Fruit fly (Drosophila melanogaster) whole organism, embryonic: ENCODE results near the gene jus.

Experiments
- Ada2b ChIP-seq: fragments of 200-800 bp; sonication (Bioruptor generic); IDR thresholded peaks from 2 replicates; pipeline ENCODE4 v1.3.6; 2022; ENCODE audit warnings: missing biosample characterization, missing genetic modification characterization
- Aef1 ChIP-seq: fragments of 200-800 bp; sonication (Bioruptor generic); IDR thresholded peaks from 3 replicates; pipeline ENCODE4 v1.3.6; 2022; ENCODE audit warnings: missing biosample characterization, missing genetic modification characterization
- CG1024 ChIP-seq: fragments of 200-800 bp; sonication (Bioruptor generic); IDR thresholded peaks from 2 replicates; pipeline ENCODE4 v1.3.6; 2022; ENCODE audit warnings: missing biosample characterization, missing genetic modification characterization
- CG10431 ChIP-seq: fragments of 200-800 bp; sonication (Bioruptor generic); optimal IDR thresholded peaks from 3 replicates; lab custom pipeline; 2018; ENCODE audit warnings: missing biosample characterization, mild to moderate bottlenecking, missing genetic modification characterization
- CG10959 ChIP-seq: fragments of 200-800 bp; sonication (Bioruptor generic); IDR thresholded peaks from 2 replicates; pipeline ENCODE4 v1.3.6; 2022; ENCODE audit warnings: missing biosample characterization, missing genetic modification characterization
- CG14667 ChIP-seq: fragments of 200-800 bp; sonication (Bioruptor generic); IDR thresholded peaks from 2 replicates; pipeline ENCODE4 v1.3.6; 2022; ENCODE audit warnings: missing biosample characterization, missing genetic modification characterization
- CG2120 ChIP-seq: fragments of 200-800 bp; sonication (Bioruptor generic); optimal IDR thresholded peaks from 3 replicates; lab custom pipeline; 2016; ENCODE audit warnings: missing biosample characterization, missing genetic modification characterization
- CG31388 ChIP-seq: fragments of 200-800 bp; sonication (Bioruptor generic); optimal IDR thresholded peaks from 2 replicates; lab custom pipeline; 2016; ENCODE audit warnings: missing biosample characterization, missing genetic modification characterization
- CG31441 ChIP-seq: fragments of 200-800 bp; sonication (Bioruptor generic); IDR thresholded peaks from 2 replicates; pipeline ENCODE4 v1.3.6; 2022; ENCODE audit warnings: missing biosample characterization, missing genetic modification characterization
- CG3163 ChIP-seq: fragments of 200-800 bp; sonication (Bioruptor generic); optimal IDR thresholded peaks from 3 replicates; lab custom pipeline; 2016; ENCODE audit warnings: missing biosample characterization, missing genetic modification characterization
- CG34376 ChIP-seq: fragments of 200-800 bp; sonication (Bioruptor generic); optimal IDR thresholded peaks from 2 replicates; lab custom pipeline; 2018; ENCODE audit warnings: missing biosample characterization, mild to moderate bottlenecking, missing genetic modification characterization
- CG3726 ChIP-seq: fragments of 200-800 bp; sonication (Bioruptor generic); IDR thresholded peaks from 3 replicates; pipeline ENCODE4, ENCODE4 v1.3.6; 2022; ENCODE audit warnings: missing biosample characterization, missing genetic modification characterization
- CG4328 ChIP-seq: fragments of 200-800 bp; sonication (Bioruptor generic); optimal IDR thresholded peaks from 3 replicates; lab custom pipeline; 2017; ENCODE audit warnings: missing biosample characterization, missing genetic modification reagents, missing genetic modification characterization
- CG43689 ChIP-seq: fragments of 200-800 bp; sonication (Bioruptor generic); IDR thresholded peaks from 2 replicates; pipeline ENCODE4 v1.3.6; 2022; ENCODE audit warnings: missing biosample characterization, missing genetic modification characterization
- CG5245 ChIP-seq: fragments of 200-800 bp; sonication (Bioruptor generic); optimal IDR thresholded peaks from 3 replicates; lab custom pipeline; 2016; ENCODE audit warnings: missing biosample characterization, missing genetic modification characterization
- CG5953 ChIP-seq: fragments of 200-800 bp; sonication (Bioruptor generic); IDR thresholded peaks from 2 replicates; pipeline ENCODE4 v1.3.6; 2022; ENCODE audit warnings: missing biosample characterization, missing genetic modification characterization
- CG6254 ChIP-seq: fragments of 200-800 bp; sonication (Bioruptor generic); optimal IDR thresholded peaks from 3 replicates; lab custom pipeline; 2017; ENCODE audit warnings: mild to moderate bottlenecking, missing biosample characterization, missing genetic modification reagents, missing genetic modification characterization
- CG7271 ChIP-seq: fragments of 200-800 bp; sonication (Bioruptor generic); optimal IDR thresholded peaks from 2 replicates; lab custom pipeline; 2018; ENCODE audit warnings: missing biosample characterization, mild to moderate bottlenecking, missing genetic modification characterization, moderate library complexity
- CG7372 ChIP-seq: fragments of 200-800 bp; sonication (Bioruptor generic); IDR thresholded peaks from 2 replicates; pipeline ENCODE4 v1.3.6; 2022; ENCODE audit warnings: missing biosample characterization, missing genetic modification characterization
- CG7839 ChIP-seq: fragments of 200-800 bp; sonication (Bioruptor generic); optimal IDR thresholded peaks from 3 replicates; lab custom pipeline; 2018; ENCODE audit warnings: missing biosample characterization, mild to moderate bottlenecking, missing genetic modification characterization, moderate library complexity
- CG9797 ChIP-seq: fragments of 200-800 bp; sonication (Bioruptor generic); optimal IDR thresholded peaks from 3 replicates; lab custom pipeline; 2018; ENCODE audit warnings: missing biosample characterization, mild to moderate bottlenecking, missing genetic modification characterization
- Dip3 ChIP-seq: fragments of 200-800 bp; sonication (Bioruptor generic); optimal IDR thresholded peaks from 3 replicates; lab custom pipeline; 2016; ENCODE audit warnings: missing biosample characterization, missing genetic modification characterization
- Doc3 ChIP-seq: fragments of 200-800 bp; sonication (Bioruptor generic); IDR thresholded peaks from 3 replicates; pipeline ENCODE4 v1.3.6; 2022; ENCODE audit warnings: missing biosample characterization, missing genetic modification characterization; ENCODE audit not compliant: partially characterized antibody
- Fer3 ChIP-seq: fragments of 200-800 bp; sonication (Bioruptor generic); optimal IDR thresholded peaks from 2 replicates; lab custom pipeline; 2018; ENCODE audit warnings: missing biosample characterization, mild to moderate bottlenecking, missing genetic modification characterization, moderate library complexity
- GATAe ChIP-seq: fragments of 200-800 bp; sonication (Bioruptor generic); conservative IDR thresholded peaks from 2 replicates; pipeline ENCODE4 v1.3.6; 2022; ENCODE audit warnings: missing biosample characterization, missing genetic modification characterization
- Gsc ChIP-seq: fragments of 200-800 bp; sonication (Bioruptor generic); IDR thresholded peaks from 2 replicates; pipeline ENCODE4 v1.3.6; 2022; ENCODE audit warnings: missing biosample characterization, missing genetic modification characterization
- HLH3B ChIP-seq: fragments of 200-800 bp; sonication (Bioruptor generic); IDR thresholded peaks from 2 replicates; pipeline ENCODE4 v1.3.6; 2022; ENCODE audit warnings: missing biosample characterization, missing genetic modification characterization
- Jarid2 ChIP-seq: fragments of 200-800 bp; sonication (Bioruptor generic); optimal IDR thresholded peaks from 3 replicates; lab custom pipeline; 2017; ENCODE audit warnings: mild to moderate bottlenecking, missing biosample characterization, missing genetic modification reagents, missing genetic modification characterization
- Opbp ChIP-seq: fragments of 200-800 bp; sonication (Bioruptor generic); IDR thresholded peaks from 3 replicates; pipeline ENCODE4 v1.3.6; 2022; ENCODE audit warnings: missing biosample characterization, missing genetic modification characterization; ENCODE audit not compliant: partially characterized antibody
- Ptx1 ChIP-seq: fragments of 200-800 bp; sonication (Bioruptor generic); IDR thresholded peaks from 2 replicates; pipeline ENCODE4 v1.3.6; 2022; ENCODE audit warnings: missing biosample characterization, missing genetic modification characterization
- Sox100B ChIP-seq: fragments of 200-800 bp; sonication (Bioruptor generic); optimal IDR thresholded peaks from 3 replicates; lab custom pipeline; 2018; ENCODE audit warnings: missing biosample characterization, mild to moderate bottlenecking, missing genetic modification characterization
- Sry-δ ChIP-seq: fragments of 200-800 bp; sonication (Bioruptor generic); optimal IDR thresholded peaks from 2 replicates; lab custom pipeline; 2016; ENCODE audit warnings: missing biosample characterization, missing genetic modification characterization
- bcd ChIP-seq: fragments of 200-800 bp; sonication (Bioruptor generic); optimal IDR thresholded peaks from 2 replicates; lab custom pipeline; 2017; ENCODE audit warnings: missing biosample characterization, mild to moderate bottlenecking, missing genetic modification characterization
- bowl ChIP-seq: fragments of 200-800 bp; sonication (Bioruptor generic); IDR thresholded peaks from 2 replicates; pipeline ENCODE4 v1.3.6; 2022; ENCODE audit warnings: missing biosample characterization, missing genetic modification characterization
- chm ChIP-seq: fragments of 200-800 bp; sonication (Bioruptor generic); IDR thresholded peaks from 2 replicates; pipeline ENCODE4 v1.3.6; 2022; ENCODE audit warnings: missing biosample characterization, missing genetic modification characterization
- dmrt11E ChIP-seq: fragments of 200-800 bp; sonication (Bioruptor generic); optimal IDR thresholded peaks from 3 replicates; lab custom pipeline; 2018; ENCODE audit warnings: missing biosample characterization, mild to moderate bottlenecking, missing genetic modification characterization, moderate library complexity
- dmrt99B ChIP-seq: fragments of 200-800 bp; sonication (Bioruptor generic); optimal IDR thresholded peaks from 2 replicates; lab custom pipeline; 2018; ENCODE audit warnings: missing biosample characterization, mild to moderate bottlenecking, missing genetic modification characterization, moderate library complexity
- ems ChIP-seq: fragments of 200-800 bp; sonication (Bioruptor generic); optimal IDR thresholded peaks from 3 replicates; lab custom pipeline; 2016; ENCODE audit warnings: missing biosample characterization, missing genetic modification characterization
- jigr1 ChIP-seq: fragments of 200-800 bp; sonication (Bioruptor generic); IDR thresholded peaks from 3 replicates; pipeline ENCODE4 v1.3.6; 2022; ENCODE audit warnings: missing biosample characterization, missing genetic modification characterization
- lov ChIP-seq, 2 experiments: fragments of 200-800 bp in 1 of 2; fragments of >200 bp in 1 of 2; sonication (Bioruptor generic) in 1 of 2; IDR thresholded peaks in 1 of 2; optimal IDR thresholded peaks in 1 of 2; 2 replicates in 1 of 2; 3 replicates in 1 of 2; pipeline versions ENCODE4 v1.3.6 to Lab custom; 2017 to 2022; ENCODE audit warnings: missing biosample characterization in 1 of 2, missing genetic modification characterization in 1 of 2
- pb ChIP-seq: fragments of 200-800 bp; sonication (Bioruptor generic); optimal IDR thresholded peaks from 3 replicates; lab custom pipeline; 2016; ENCODE audit warnings: missing biosample characterization, missing genetic modification characterization
- pum ChIP-seq: fragments of 200-800 bp; sonication (Bioruptor generic); optimal IDR thresholded peaks from 2 replicates; lab custom pipeline; 2016; ENCODE audit warnings: missing biosample characterization, missing genetic modification characterization
- pzg ChIP-seq: fragments of 200-800 bp; sonication (Bioruptor generic); optimal IDR thresholded peaks from 3 replicates; lab custom pipeline; 2018; ENCODE audit warnings: missing biosample characterization, mild to moderate bottlenecking, missing genetic modification characterization, moderate library complexity
- rib ChIP-seq: fragments of 200-800 bp; sonication (Bioruptor generic); IDR thresholded peaks from 2 replicates; pipeline ENCODE4 v1.3.6; 2022; ENCODE audit warnings: missing biosample characterization, missing genetic modification characterization
- sima ChIP-seq: fragments of 200-800 bp; sonication (Bioruptor generic); optimal IDR thresholded peaks from 2 replicates; lab custom pipeline; 2016; ENCODE audit warnings: missing biosample characterization, missing genetic modification characterization
- sqz ChIP-seq: fragments of 200-800 bp; sonication (Bioruptor generic); optimal IDR thresholded peaks from 3 replicates; lab custom pipeline; 2018; ENCODE audit warnings: missing biosample characterization, mild to moderate bottlenecking, missing genetic modification characterization
- stc ChIP-seq: fragments of 200-800 bp; sonication (Bioruptor generic); IDR thresholded peaks from 2 replicates; pipeline ENCODE4 v1.3.6; 2022; ENCODE audit warnings: missing biosample characterization, missing genetic modification characterization
- zfh2 ChIP-seq: fragments of 200-800 bp; sonication (Bioruptor generic); optimal IDR thresholded peaks from 2 replicates; lab custom pipeline; 2016; ENCODE audit warnings: missing biosample characterization, missing genetic modification characterization

The jus gene

dm6 chr3R:29157418-29158398 is 37.1 kb downstream of the jus start, which contains the start of gene rdog (continued):
- TF ChIP-seq Opbp (GFP tag; lab: Robert Waterston, UW) (0 out of 3 replicates have a peak, but pooled peaks have one; percentile 46), CG31388 (GFP tag; lab: Kevin White, UChicago) (peak; percentile 65), Gsc (GFP tag; lab: Robert Waterston, UW) (no peak; the same call in 1 of the 2 replicates), CG5953 (GFP tag; lab: Robert Waterston, UW) (peak; percentile 63), CG43689 (GFP tag; lab: Robert Waterston, UW) (no peak), rib (GFP tag; lab: Robert Waterston, UW) (peak; percentile 27; the same call in 1 of the 2 replicates), sqz (GFP tag; lab: Kevin White, UChicago) (peak; percentile 38), CG6254 (GFP tag; lab: Kevin White, UChicago) (peak; percentile 41), CG9797 (GFP tag; lab: Kevin White, UChicago) (no peak), CG7839 (tag; lab: Kevin White, UChicago) (peak; percentile 88), CG7271 (no peak), CG2120 (GFP tag; lab: Kevin White, UChicago) (peak; percentile 88), Fer3 (tag; lab: Kevin White, UChicago) (peak; percentile 56), Dip3 (peak; percentile 80), CG34376 (peak; percentile 86), CG10959 (GFP tag; lab: Robert Waterston, UW) (no peak), Aef1 (GFP tag; lab: Robert Waterston, UW) (peak; percentile 42; the same call in 1 of the 3 replicates), ems (GFP tag; lab: Kevin White, UChicago) (peak; percentile 24), HLH3B (GFP tag; lab: Robert Waterston, UW) (peak; percentile 53), bcd (peak; percentile 82), chm (GFP tag; lab: Robert Waterston, UW) (0 out of 2 replicates have a peak, but pooled peaks have one; percentile 36), pb (GFP tag; lab: Kevin White, UChicago) (peak; percentile 28), CG14667 (GFP tag; lab: Robert Waterston, UW) (no peak), Ada2b (peak; percentile 49), bowl (GFP tag; lab: Robert Waterston, UW) (peak; percentile 9; the same call in 1 of the 2 replicates), CG3163 (peak; percentile 69), pzg (GFP tag; lab: Kevin White, UChicago) (peak; percentile 20), CG3726 (no peak), Sox100B (GFP tag; lab: Kevin White, UChicago) (no peak), Ptx1 (GFP tag; lab: Robert Waterston, UW) (peak; percentile 59), zfh2 (peak; percentile 76), CG5245 (peak; percentile 57), pum (GFP tag; lab: Kevin White, UChicago) (peak; percentile 83), CG31441 (GFP tag; lab: Robert Waterston, UW) (peak; percentile 52), Jarid2 (peak; percentile 73), CG7372 (GFP tag; lab: Robert Waterston, UW) (no peak), jigr1 (GFP tag; lab: Robert Waterston, UW) (no peak), dmrt99B (tag; lab: Kevin White, UChicago) (peak; percentile 76), dmrt11E (peak; percentile 82), GATAe (no peak), CG4328 (peak; percentile 24), Sry-δ (GFP tag; lab: Kevin White, UChicago) (peak; percentile 53), stc (GFP tag; lab: Robert Waterston, UW) (peak; percentile 57; the same call in 1 of the 2 replicates), CG10431 (GFP tag; lab: Kevin White, UChicago) (no peak), Doc3 (no peak), lov (optimal IDR thresholded peaks at IDR 0.05; lab: Kevin White, UChicago) (no peak), lov (GFP tag; IDR thresholded peaks at IDR 0.05; lab: Robert Waterston, UW) (no peak), CG1024 (GFP tag; lab: Robert Waterston, UW) (peak; percentile 31; the same call in 1 of the 2 replicates), sima (GFP tag; lab: Kevin White, UChicago) (no peak)
